Worm (Caenorhabditis elegans) whole organism, young adult: ENCODE results near the gene K11H3.3.

Experiments
- B0261.1 ChIP-seq: sonication (generic microtip); optimal IDR thresholded peaks from 2 replicates; lab custom pipeline; 2016; ENCODE audit warnings: mild to moderate bottlenecking, missing genetic modification characterization, moderate library complexity, missing compliant biosample characterization
- Y53G8AR.9 ChIP-seq: fragments of 200-800 bp; sonication (Bioruptor generic); conservative IDR thresholded peaks from 2 replicates; pipeline ENCODE4 v1.3.6; 2022; ENCODE audit warnings: missing genetic modification reagents, missing genetic modification characterization, missing compliant biosample characterization
- ama-1 ChIP-seq, 3 experiments: fragments of 150-350 bp in 1 of 3; sonication (generic microtip) in 2 of 3; optimal IDR thresholded peaks; 2 replicates each; lab custom pipeline; 2014 to 2018; ENCODE audit warnings: missing biosample characterization in 2 of 3, missing genetic modification characterization in 2 of 3, missing genetic modification reagents in 2 of 3
- attf-5 ChIP-seq: fragments of 200-800 bp; sonication (Bioruptor generic); optimal IDR thresholded peaks from 2 replicates; lab custom pipeline; 2018; ENCODE audit warnings: mild to moderate bottlenecking, missing genetic modification characterization, missing compliant biosample characterization
- bed-2 ChIP-seq: fragments of 200-800 bp; sonication (Bioruptor generic); IDR thresholded peaks from 2 replicates; pipeline ENCODE4 v1.3.6; 2022; ENCODE audit warnings: missing genetic modification reagents, missing genetic modification characterization, missing compliant biosample characterization
- let-526 ChIP-seq: fragments of 200-800 bp; sonication (Bioruptor generic); IDR thresholded peaks from 2 replicates; pipeline ENCODE4 v1.3.6; 2022; ENCODE audit warnings: missing genetic modification reagents, missing genetic modification characterization, missing compliant biosample characterization
- sdz-38 ChIP-seq: sonication (generic microtip); optimal IDR thresholded peaks from 2 replicates; lab custom pipeline; 2016; ENCODE audit warnings: missing genotype, missing genetic modification characterization, missing compliant biosample characterization
- tbx-9 ChIP-seq: sonication (generic microtip); optimal IDR thresholded peaks from 2 replicates; lab custom pipeline; 2016; ENCODE audit warnings: borderline replicate concordance, missing genetic modification characterization, inconsistent platforms, missing compliant biosample characterization
- tlf-1 ChIP-seq: fragments of 200-800 bp; sonication (Bioruptor generic); optimal IDR thresholded peaks from 2 replicates; lab custom pipeline; 2018; ENCODE audit warnings: mild to moderate bottlenecking, missing genetic modification characterization, missing compliant biosample characterization
- unc-130 ChIP-seq: sonication (generic microtip); optimal IDR thresholded peaks from 2 replicates; lab custom pipeline; 2016; ENCODE audit warnings: missing genetic modification reagents, missing genetic modification characterization, missing compliant biosample characterization
- xnd-1 ChIP-seq: sonication (generic microtip); optimal IDR thresholded peaks from 2 replicates; lab custom pipeline; 2016; ENCODE audit warnings: missing genotype, missing genetic modification reagents, missing genetic modification characterization, missing compliant biosample characterization

ce11 chrIII:9851547-9851946 is at the start of gene K11H3.3:
- TF ChIP-seq tbx-9 (tag; lab: Kevin White, UChicago) (no peak), let-526 (GFP tag; lab: Robert Waterston, UW) (no peak), tlf-1 (GFP tag; lab: Kevin White, UChicago) (no peak), Y53G8AR.9 (GFP tag; lab: Robert Waterston, UW) (no peak), ama-1 (optimal IDR thresholded peaks at IDR 0.05; lab: Kevin White, UChicago) (no peak), ama-1 (GFP tag; optimal IDR thresholded peaks at IDR 0.05; lab: Kevin White, UChicago) (no peak), unc-130 (GFP tag; lab: Kevin White, UChicago) (no peak), bed-2 (GFP tag; lab: Robert Waterston, UW) (no peak), attf-5 (GFP tag; lab: Kevin White, UChicago) (no peak), sdz-38 (tag; lab: Kevin White, UChicago) (no peak), xnd-1 (no peak), B0261.1 (tag; lab: Kevin White, UChicago) (no peak)
